Worm (Caenorhabditis elegans): Measurements from ENCODE around the gene prdx-6.

Gene prdx-6

ce11 chrIV:194442-194841 lies 23.9 kb upstream of the prdx-6 start, which contains the start of gene csn-3:
Gene csn-3 (plus strand): TSS chrIV:194742.
- TF ChIP-seq eor-1 (tag; optimal IDR thresholded peaks at IDR 0.05) (no peak), R02D3.7 (tag; optimal IDR thresholded peaks at IDR 0.05) (no peak), nhr-237 (tag; optimal IDR thresholded peaks at IDR 0.05) (no peak), unc-62 (GFP tag; optimal IDR thresholded peaks at IDR 0.05) (no peak)

ce11 chrIV:202921-203652 lies 15.3 kb upstream of the prdx-6 start, which contains the start of gene gfrp-1:
Gene gfrp-1 (plus strand): TSS chrIV:203602.
- TF ChIP-seq hmg-11 (tag; optimal IDR thresholded peaks at IDR 0.05) (no peak), elt-3 (tag; optimal IDR thresholded peaks at IDR 0.05) (no peak), ztf-4 (tag; optimal IDR thresholded peaks at IDR 0.05) (no peak), jun-1 (tag; optimal IDR thresholded peaks at IDR 0.05) (no peak), aly-2 (tag; optimal IDR thresholded peaks at IDR 0.05) (no peak), lin-39 (tag; optimal IDR thresholded peaks at IDR 0.05) (no peak), ama-1 (optimal IDR thresholded peaks at IDR 0.05) (no peak), unc-39 (tag; optimal IDR thresholded peaks at IDR 0.05) (no peak), fos-1 (tag; optimal IDR thresholded peaks at IDR 0.05) (no peak)

- TF ChIP-seq daf-12 (tag; optimal IDR thresholded peaks at IDR 0.05) (no peak), unc-39 (tag; optimal IDR thresholded peaks at IDR 0.05) (no peak), nhr-25 (tag; optimal IDR thresholded peaks at IDR 0.05) (no peak), nfya-1 (tag; optimal IDR thresholded peaks at IDR 0.05; ENCODE audit: insufficient read depth) (no peak), nhr-12 (tag; optimal IDR thresholded peaks at IDR 0.05) (no peak), ceh-9 (tag; optimal IDR thresholded peaks at IDR 0.05) (no peak), tbx-2 (tag; optimal IDR thresholded peaks at IDR 0.05) (no peak), nhr-11 (tag; optimal IDR thresholded peaks at IDR 0.05) (no peak), R02D3.7 (tag; optimal IDR thresholded peaks at IDR 0.05) (no peak), jun-1 (tag; optimal IDR thresholded peaks at IDR 0.05) (no peak), skn-1 (tag; optimal IDR thresholded peaks at IDR 0.05) (no peak)
Observed at ce11 chrIV:204998-205397, 13.4 kb upstream of the prdx-6 start, which contains the start of gene coa-1. Gene coa-1 (plus strand): TSS chrIV:205298.

- TF ChIP-seq nhr-43 (tag; optimal IDR thresholded peaks at IDR 0.05; ENCODE audit: poor library complexity, severe bottlenecking) = no peak
- TF ChIP-seq nhr-11 (tag; optimal IDR thresholded peaks at IDR 0.05) = no peak
- TF ChIP-seq sea-2 (GFP tag; optimal IDR thresholded peaks at IDR 0.05) = no peak
Observed at ce11 chrIV:207885-208284, 10.5 kb upstream of the prdx-6 start, which contains the start of gene Y38C1AA.1. Gene Y38C1AA.1 (plus strand): TSS chrIV:208185.

- TF ChIP-seq ama-1 (optimal IDR thresholded peaks at IDR 0.05) (no peak), skn-1 (tag; optimal IDR thresholded peaks at IDR 0.05) (peak; percentile 15), nhr-25 (tag; optimal IDR thresholded peaks at IDR 0.05) (no peak), nhr-11 (tag; optimal IDR thresholded peaks at IDR 0.05) (no peak), egl-5 (tag; optimal IDR thresholded peaks at IDR 0.05) (peak; percentile 23), elt-1 (tag; optimal IDR thresholded peaks at IDR 0.05) (no peak), nhr-67 (tag; optimal IDR thresholded peaks at IDR 0.05) (no peak), sea-2 (GFP tag; optimal IDR thresholded peaks at IDR 0.05) (no peak), ceh-9 (tag; optimal IDR thresholded peaks at IDR 0.05) (no peak), elt-2 (tag; optimal IDR thresholded peaks at IDR 0.05) (peak; percentile 86), egl-27 (tag; optimal IDR thresholded peaks at IDR 0.05) (no peak), hmg-11 (tag; optimal IDR thresholded peaks at IDR 0.05) (peak; percentile 76), jun-1 (tag; optimal IDR thresholded peaks at IDR 0.05) (peak; percentile 51), R02D3.7 (tag; optimal IDR thresholded peaks at IDR 0.05) (peak; percentile 2), unc-62 (GFP tag; optimal IDR thresholded peaks at IDR 0.05) (no peak), ceh-82 (tag; optimal IDR thresholded peaks at IDR 0.05) (no peak), nhr-23 (tag; optimal IDR thresholded peaks at IDR 0.05) (peak; percentile 42), pqm-1 (tag; optimal IDR thresholded peaks at IDR 0.05) (peak; percentile 90), daf-12 (tag; optimal IDR thresholded peaks at IDR 0.05) (no peak), ceh-28 (tag; optimal IDR thresholded peaks at IDR 0.05) (peak; percentile 47), nhr-77 (tag; optimal IDR thresholded peaks at IDR 0.05) (no peak), unc-39 (tag; optimal IDR thresholded peaks at IDR 0.05) (no peak), tbx-2 (tag; optimal IDR thresholded peaks at IDR 0.05) (no peak), nfya-1 (tag; optimal IDR thresholded peaks at IDR 0.05; ENCODE audit: insufficient read depth) (peak; percentile 33), pha-4 (tag; optimal IDR thresholded peaks at IDR 0.05) (peak; percentile 55), zag-1 (tag; optimal IDR thresholded peaks at IDR 0.05) (no peak), lin-15B (tag; optimal IDR thresholded peaks at IDR 0.05) (no peak), nhr-76 (tag; optimal IDR thresholded peaks at IDR 0.05) (no peak)
Observed at ce11 chrIV:210591-210990, 7.8 kb upstream of the prdx-6 start.

All from whole organism, L3 larva.